Fruit fly (Drosophila melanogaster): ENCODE data around the gene ND-B22.

dm6 chr2L:13354580-13355347 is 16.1 kb downstream of the ND-B22 start, which contains the start of gene CG9395:
- TF ChIP-seq CG6791 (GFP tag; IDR thresholded peaks at IDR 0.05; ENCODE audit: partially characterized antibody) (no peak), psq (GFP tag; optimal IDR thresholded peaks at IDR 0.05) (no peak), crc (GFP tag; optimal IDR thresholded peaks at IDR 0.05) (no peak), inv (GFP tag; IDR thresholded peaks at IDR 0.05; ENCODE audit: partially characterized antibody) (no peak), CG4854 (GFP tag; optimal IDR thresholded peaks at IDR 0.05) (no peak), CG4820 (GFP tag; optimal IDR thresholded peaks at IDR 0.05) (no peak)

Data from whole organism, embryonic.